Worm (Caenorhabditis elegans) whole organism, young adult: ENCODE measurements around the gene rpac-40.

Experiments
- B0019.2 ChIP-seq: fragments of 200-800 bp; sonication (Bioruptor generic); conservative IDR thresholded peaks from 2 replicates; pipeline ENCODE4 v1.3.6; 2022; ENCODE audit warnings: missing genetic modification reagents, missing genetic modification characterization, missing compliant biosample characterization
- B0261.1 ChIP-seq: sonication (generic microtip); optimal IDR thresholded peaks from 2 replicates; lab custom pipeline; 2016; ENCODE audit warnings: mild to moderate bottlenecking, missing genetic modification characterization, moderate library complexity, missing compliant biosample characterization
- C06A6.2 ChIP-seq: fragments of 200-800 bp; sonication (Bioruptor generic); conservative IDR thresholded peaks from 2 replicates; pipeline ENCODE4 v1.3.6; 2022; ENCODE audit warnings: missing genetic modification characterization, missing compliant biosample characterization
- C17E4.6 ChIP-seq: fragments of 200-800 bp; sonication (Bioruptor generic); IDR thresholded peaks from 2 replicates; pipeline ENCODE4 v1.3.6; 2022; ENCODE audit warnings: missing genetic modification reagents, missing genetic modification characterization, missing compliant biosample characterization
- F23B12.7 ChIP-seq: sonication (generic microtip); optimal IDR thresholded peaks from 2 replicates; lab custom pipeline; 2017; ENCODE audit warnings: missing genetic modification characterization, mild to moderate bottlenecking, missing compliant biosample characterization, antibody characterized with exemption, moderate library complexity; ENCODE audit not compliant: insufficient read depth
- F37B4.10 ChIP-seq: fragments of 200-800 bp; sonication (Bioruptor generic); IDR thresholded peaks from 2 replicates; pipeline ENCODE4 v1.3.6; 2022; ENCODE audit warnings: missing genetic modification characterization, missing compliant biosample characterization
- F57C9.4 ChIP-seq: sonication (generic microtip); optimal IDR thresholded peaks from 2 replicates; lab custom pipeline; 2017; ENCODE audit warnings: mild to moderate bottlenecking, missing genetic modification characterization, missing compliant biosample characterization
- K12H6.12 ChIP-seq: fragments of 200-800 bp; sonication (Bioruptor generic); optimal IDR thresholded peaks from 2 replicates; lab custom pipeline; 2018; ENCODE audit warnings: mild to moderate bottlenecking, missing genetic modification characterization, missing compliant biosample characterization
- Y79H2A.3 ChIP-seq: fragments of 200-800 bp; sonication (Bioruptor generic); conservative IDR thresholded peaks from 2 replicates; pipeline ENCODE4 v1.3.6; 2022; ENCODE audit warnings: missing genetic modification reagents, missing genetic modification characterization, missing compliant biosample characterization
- ama-1 ChIP-seq, 3 experiments: fragments of 150-350 bp in 1 of 3; sonication (generic microtip) in 2 of 3; optimal IDR thresholded peaks; 2 replicates each; lab custom pipeline; 2014 to 2018; ENCODE audit warnings: missing biosample characterization in 2 of 3, missing genetic modification characterization in 2 of 3, missing genetic modification reagents in 2 of 3
- bed-2 ChIP-seq: fragments of 200-800 bp; sonication (Bioruptor generic); IDR thresholded peaks from 2 replicates; pipeline ENCODE4 v1.3.6; 2022; ENCODE audit warnings: missing genetic modification reagents, missing genetic modification characterization, missing compliant biosample characterization
- cebp-2 ChIP-seq: fragments of 200-800 bp; sonication (Bioruptor generic); IDR thresholded peaks from 2 replicates; pipeline ENCODE4 v1.3.6; 2022; ENCODE audit warnings: missing genetic modification characterization, missing compliant biosample characterization
- ceh-27 ChIP-seq: fragments of 200-800 bp; sonication (Bioruptor generic); optimal IDR thresholded peaks from 2 replicates; lab custom pipeline; 2018; ENCODE audit warnings: mild to moderate bottlenecking, missing genetic modification characterization, moderate library complexity, missing compliant biosample characterization
- chd-7 ChIP-seq: sonication (generic microtip); optimal IDR thresholded peaks from 2 replicates; lab custom pipeline; 2016; ENCODE audit warnings: mild to moderate bottlenecking, missing genetic modification characterization, moderate library complexity, missing compliant biosample characterization
- dpff-1 ChIP-seq: sonication (generic microtip); optimal IDR thresholded peaks from 2 replicates; lab custom pipeline; 2017; ENCODE audit warnings: mild to moderate bottlenecking, missing genetic modification characterization, missing compliant biosample characterization
- fkh-3 ChIP-seq: sonication (generic microtip); optimal IDR thresholded peaks from 2 replicates; lab custom pipeline; 2016; ENCODE audit warnings: mild to moderate bottlenecking, missing genetic modification characterization, missing compliant biosample characterization
- him-1 ChIP-seq: sonication (generic microtip); optimal IDR thresholded peaks from 2 replicates; lab custom pipeline; 2016; ENCODE audit warnings: missing genotype, missing genetic modification reagents, missing genetic modification characterization, missing compliant biosample characterization
- hmg-20 ChIP-seq: fragments of 200-800 bp; sonication (Bioruptor generic); IDR thresholded peaks from 2 replicates; pipeline ENCODE4 v1.3.6; 2022; ENCODE audit warnings: missing genetic modification reagents, missing genetic modification characterization, missing compliant biosample characterization
- hrde-1 ChIP-seq: sonication (generic microtip); optimal IDR thresholded peaks from 2 replicates; lab custom pipeline; 2016; ENCODE audit warnings: missing genetic modification characterization, mild to moderate bottlenecking, missing compliant biosample characterization, moderate library complexity, missing genotype, missing genetic modification reagents, borderline replicate concordance
- let-526 ChIP-seq: fragments of 200-800 bp; sonication (Bioruptor generic); IDR thresholded peaks from 2 replicates; pipeline ENCODE4 v1.3.6; 2022; ENCODE audit warnings: missing genetic modification reagents, missing genetic modification characterization, missing compliant biosample characterization
- let-607 ChIP-seq, 2 experiments: fragments of 200-800 bp in 1 of 2; sonication (Bioruptor generic) in 1 of 2; sonication (generic microtip) in 1 of 2; optimal IDR thresholded peaks; 2 replicates each; lab custom pipeline; 2016 to 2018; ENCODE audit warnings: mild to moderate bottlenecking in 2 of 2, missing compliant biosample characterization in 2 of 2, missing genetic modification characterization in 2 of 2, moderate library complexity in 2 of 2, missing genotype in 1 of 2
- lin-26 ChIP-seq: fragments of 200-800 bp; sonication (Bioruptor generic); IDR thresholded peaks from 2 replicates; pipeline ENCODE4 v1.3.6; 2022; ENCODE audit warnings: missing genetic modification reagents, missing genetic modification characterization, missing compliant biosample characterization
- lin-35 ChIP-seq, 3 experiments: fragments of 150-350 bp in 2 of 3; sonication (generic microtip) in 1 of 3; optimal IDR thresholded peaks; 2 replicates each; lab custom pipeline; 2014 to 2018; ENCODE audit warnings: missing biosample characterization in 3 of 3, missing genetic modification characterization in 3 of 3, missing genetic modification reagents in 3 of 3
- madf-10 ChIP-seq: sonication (generic microtip); optimal IDR thresholded peaks from 2 replicates; lab custom pipeline; 2016; ENCODE audit warnings: mild to moderate bottlenecking, missing genetic modification characterization, missing compliant biosample characterization
- madf-6 ChIP-seq: fragments of 200-800 bp; sonication (Bioruptor generic); IDR thresholded peaks from 2 replicates; pipeline ENCODE4 v1.3.6; 2022; ENCODE audit warnings: missing genetic modification reagents, missing genetic modification characterization, missing compliant biosample characterization
- mcd-1 ChIP-seq: fragments of 200-800 bp; sonication (Bioruptor generic); IDR thresholded peaks from 2 replicates; pipeline ENCODE4 v1.3.6; 2022; ENCODE audit warnings: missing genetic modification reagents, missing genetic modification characterization, missing compliant biosample characterization
- nhr-27 ChIP-seq: fragments of 200-800 bp; sonication (Bioruptor generic); optimal IDR thresholded peaks from 2 replicates; lab custom pipeline; 2018; ENCODE audit warnings: mild to moderate bottlenecking, missing genetic modification characterization, moderate library complexity, missing compliant biosample characterization
- nhr-80 ChIP-seq: sonication (generic microtip); optimal IDR thresholded peaks from 2 replicates; lab custom pipeline; 2016; ENCODE audit warnings: missing genetic modification characterization, missing compliant biosample characterization
- nhr-90 ChIP-seq: sonication (generic microtip); optimal IDR thresholded peaks from 2 replicates; lab custom pipeline; 2016; ENCODE audit warnings: missing genotype, mild to moderate bottlenecking, missing genetic modification characterization, missing compliant biosample characterization
- rec-8 ChIP-seq, 2 experiments: sonication (generic microtip); optimal IDR thresholded peaks; 2 replicates each; lab custom pipeline; 2016; ENCODE audit warnings: mild to moderate bottlenecking in 2 of 2, missing genetic modification characterization in 2 of 2, missing genetic modification reagents in 2 of 2, missing genotype in 2 of 2, missing biosample characterization in 1 of 2, missing compliant biosample characterization in 1 of 2, moderate library complexity in 1 of 2
- rpc-1 ChIP-seq, 2 experiments: fragments of 150-350 bp in 1 of 2; sonication (generic microtip) in 1 of 2; optimal IDR thresholded peaks; 2 replicates each; lab custom pipeline; 2014 to 2018; ENCODE audit warnings: missing biosample characterization in 1 of 2, missing genetic modification characterization in 1 of 2, missing genetic modification reagents in 1 of 2, missing genotype in 1 of 2
- sdz-38 ChIP-seq: sonication (generic microtip); optimal IDR thresholded peaks from 2 replicates; lab custom pipeline; 2016; ENCODE audit warnings: missing genotype, missing genetic modification characterization, missing compliant biosample characterization
- snpc-1.1 ChIP-seq: sonication (generic microtip); optimal IDR thresholded peaks from 2 replicates; lab custom pipeline; 2017; ENCODE audit warnings: missing genetic modification characterization, mild to moderate bottlenecking, missing compliant biosample characterization, antibody characterized with exemption, moderate library complexity, missing genotype, missing genetic modification reagents; ENCODE audit not compliant: insufficient read depth
- snpc-3.4 ChIP-seq: sonication (generic microtip); optimal IDR thresholded peaks from 2 replicates; lab custom pipeline; 2017; ENCODE audit warnings: missing genetic modification characterization, mild to moderate bottlenecking, missing compliant biosample characterization, antibody characterized with exemption, moderate library complexity, missing genotype, missing genetic modification reagents
- tbp1 ChIP-seq: fragments of 200-800 bp; sonication (Bioruptor generic); optimal IDR thresholded peaks from 2 replicates; lab custom pipeline; 2018; ENCODE audit warnings: mild to moderate bottlenecking, missing genetic modification characterization, missing compliant biosample characterization
- unc-130 ChIP-seq: sonication (generic microtip); optimal IDR thresholded peaks from 2 replicates; lab custom pipeline; 2016; ENCODE audit warnings: missing genetic modification reagents, missing genetic modification characterization, missing compliant biosample characterization
- zim-3 ChIP-seq: sonication (generic microtip); optimal IDR thresholded peaks from 2 replicates; lab custom pipeline; 2017; ENCODE audit warnings: mild to moderate bottlenecking, missing genetic modification characterization, moderate library complexity, missing compliant biosample characterization
- ztf-22 ChIP-seq: fragments of 200-800 bp; sonication (Bioruptor generic); optimal IDR thresholded peaks from 2 replicates; lab custom pipeline; 2018; ENCODE audit warnings: mild to moderate bottlenecking, missing genetic modification characterization, moderate library complexity, missing compliant biosample characterization
- ztf-26 ChIP-seq: sonication (generic microtip); optimal IDR thresholded peaks from 2 replicates; lab custom pipeline; 2017; ENCODE audit warnings: missing genetic modification characterization, missing compliant biosample characterization
- ztf-28 ChIP-seq: fragments of 200-800 bp; sonication (Bioruptor generic); IDR thresholded peaks from 2 replicates; pipeline ENCODE4 v1.3.6; 2022; ENCODE audit warnings: missing genetic modification reagents, missing genetic modification characterization, missing compliant biosample characterization
- ztf-6 ChIP-seq: fragments of 200-800 bp; sonication (Bioruptor generic); IDR thresholded peaks from 2 replicates; pipeline ENCODE4 v1.3.6; 2022; ENCODE audit warnings: missing genetic modification reagents, missing genetic modification characterization, missing compliant biosample characterization

rpac-40 gene

ce11 chrV:4186453-4187143, 12.7 kb upstream of the rpac-40 start (continued):
- TF ChIP-seq nhr-27 (tag; lab: Kevin White, UChicago) = no peak
- no peak for TF ChIP-seq F23B12.7 (tag; lab: Kevin White, UChicago)
- TF ChIP-seq sdz-38 = no peak
- TF ChIP-seq mcd-1 (GFP tag; lab: Robert Waterston, UW) = peak; percentile 16; the same call in 1 of the 2 replicates
- no peak for TF ChIP-seq snpc-1.1 (tag; lab: Kevin White, UChicago)
- no peak for TF ChIP-seq him-1 (tag; lab: Kevin White, UChicago)
- no peak for TF ChIP-seq C06A6.2 (GFP tag; lab: Robert Waterston, UW)
- no peak for TF ChIP-seq rec-8 (tag; optimal IDR thresholded peaks at IDR 0.05; lab: Kevin White, UChicago)
- TF ChIP-seq K12H6.12 (tag; lab: Kevin White, UChicago) = no peak
- TF ChIP-seq let-526 (GFP tag; lab: Robert Waterston, UW) = 0 out of 2 replicates have a peak, but pooled peaks have one; percentile 19
- TF ChIP-seq let-607 (tag; optimal IDR thresholded peaks at IDR 0.05; lab: Kevin White, UChicago) = no peak
- no peak for TF ChIP-seq snpc-3.4 (tag; lab: Kevin White, UChicago)
- no peak for TF ChIP-seq dpff-1
- TF ChIP-seq Y79H2A.3 (GFP tag; lab: Robert Waterston, UW) = no peak
- TF ChIP-seq ztf-26 (tag; lab: Kevin White, UChicago) = peak; percentile 61
- TF ChIP-seq ztf-22 (GFP tag; lab: Kevin White, UChicago) = peak; percentile 62
- TF ChIP-seq F57C9.4 = no peak
- TF ChIP-seq nhr-80 (tag; lab: Kevin White, UChicago) = peak; percentile 42
- peak; percentile 36 for TF ChIP-seq tbp1 (GFP tag; lab: Kevin White, UChicago)
- TF ChIP-seq madf-6 (GFP tag; lab: Robert Waterston, UW) = no peak
- no peak for TF ChIP-seq ztf-6 (GFP tag; lab: Robert Waterston, UW)
- TF ChIP-seq cebp-2 = no peak
- TF ChIP-seq B0019.2 (GFP tag; lab: Robert Waterston, UW) = no peak
- no peak for TF ChIP-seq C17E4.6 (GFP tag; lab: Robert Waterston, UW)
- no peak for TF ChIP-seq hmg-20 (GFP tag; lab: Robert Waterston, UW)
- no peak for TF ChIP-seq zim-3
- TF ChIP-seq unc-130 (GFP tag; lab: Kevin White, UChicago) = no peak
- TF ChIP-seq ceh-27 (GFP tag; lab: Kevin White, UChicago) = no peak
- TF ChIP-seq lin-26 = peak; percentile 50; the same call in 1 of the 2 replicates
- no peak for TF ChIP-seq ztf-28
- no peak for TF ChIP-seq madf-10
- no peak for TF ChIP-seq bed-2 (GFP tag; lab: Robert Waterston, UW)
- TF ChIP-seq ama-1 (optimal IDR thresholded peaks at IDR 0.05; lab: Kevin White, UChicago) = peak; percentile 15
- no peak for TF ChIP-seq ama-1 (GFP tag; optimal IDR thresholded peaks at IDR 0.05; lab: Kevin White, UChicago)
- peak in 1 of 3 experiments; percentile 17 for TF ChIP-seq lin-35 (GFP tag; optimal IDR thresholded peaks at IDR 0.05; lab: Kevin White, UChicago)
- TF ChIP-seq chd-7 (tag; lab: Kevin White, UChicago) = peak; percentile 7
- TF ChIP-seq hrde-1 = no peak
- TF ChIP-seq F37B4.10 (GFP tag; lab: Robert Waterston, UW) = no peak
- TF ChIP-seq fkh-3 (tag; lab: Kevin White, UChicago) = no peak
- TF ChIP-seq rpc-1 (optimal IDR thresholded peaks at IDR 0.05; lab: Kevin White, UChicago) = no peak
- TF ChIP-seq rpc-1 (tag; optimal IDR thresholded peaks at IDR 0.05; lab: Kevin White, UChicago) = no peak
- no peak for TF ChIP-seq nhr-90 (tag; lab: Kevin White, UChicago)
- TF ChIP-seq B0261.1 (tag; lab: Kevin White, UChicago) = no peak
- TF ChIP-seq, all 124 proteins: peak for 19
